Worm (Caenorhabditis elegans) whole organism, L3 larva: ENCODE data around the gene cld-1.

ENCODE experiments used
- ZK546.5 ChIP-seq: sonication (generic microtip); optimal IDR thresholded peaks from 2 replicates; lab custom pipeline; 2017; ENCODE audit warnings: missing biosample characterization, missing genetic modification characterization
- aly-2 ChIP-seq: fragments of 150-350 bp; optimal IDR thresholded peaks from 2 replicates; lab custom pipeline; 2014; ENCODE audit warnings: missing biosample characterization, missing genetic modification characterization
- ama-1 ChIP-seq: fragments of 150-350 bp; optimal IDR thresholded peaks from 2 replicates; lab custom pipeline; 2018
- ceh-16 ChIP-seq: sonication (generic microtip); optimal IDR thresholded peaks from 2 replicates; lab custom pipeline; 2017; ENCODE audit warnings: missing biosample characterization, missing genetic modification characterization
- ceh-82 ChIP-seq: fragments of 150-350 bp; optimal IDR thresholded peaks from 2 replicates; lab custom pipeline; 2014; ENCODE audit warnings: missing biosample characterization, missing genetic modification characterization
- daf-12 ChIP-seq: fragments of 150-350 bp; optimal IDR thresholded peaks from 2 replicates; lab custom pipeline; 2014; ENCODE audit warnings: missing biosample characterization, missing genetic modification reagents, missing genetic modification characterization
- egl-27 ChIP-seq: sonication (generic microtip); optimal IDR thresholded peaks from 4 replicates; lab custom pipeline; 2017; ENCODE audit warnings: missing biosample characterization, missing genetic modification reagents, missing genetic modification characterization
- egl-5 ChIP-seq: fragments of 150-350 bp; optimal IDR thresholded peaks from 2 replicates; lab custom pipeline; 2017; ENCODE audit warnings: missing biosample characterization, missing genetic modification reagents, missing genetic modification characterization, inconsistent platforms
- elt-2 ChIP-seq: sonication (generic microtip); optimal IDR thresholded peaks from 2 replicates; lab custom pipeline; 2016; ENCODE audit warnings: missing genetic modification reagents, mild to moderate bottlenecking, missing genetic modification characterization, missing compliant biosample characterization
- elt-3 ChIP-seq, 3 experiments: fragments of 150-350 bp in 1 of 3; sonication (generic microtip) in 2 of 3; optimal IDR thresholded peaks; 2 replicates in 2 of 3; 4 replicates in 1 of 3; lab custom pipeline; 2014 to 2017; ENCODE audit warnings: missing biosample characterization in 3 of 3, missing genetic modification characterization in 3 of 3
- eor-1 ChIP-seq, 2 experiments: fragments of 150-350 bp; optimal IDR thresholded peaks; 2 replicates each; lab custom pipeline; 2014 to 2018; ENCODE audit warnings: missing biosample characterization in 2 of 2, missing genetic modification characterization in 2 of 2
- fkh-10 ChIP-seq: sonication (generic microtip); optimal IDR thresholded peaks from 2 replicates; lab custom pipeline; 2017; ENCODE audit warnings: missing biosample characterization, missing genetic modification reagents, missing genetic modification characterization
- fkh-2 ChIP-seq: fragments of 150-350 bp; optimal IDR thresholded peaks from 2 replicates; lab custom pipeline; 2014; ENCODE audit warnings: missing biosample characterization, missing genetic modification reagents, missing genetic modification characterization
- hmg-11 ChIP-seq: sonication (generic microtip); optimal IDR thresholded peaks from 2 replicates; lab custom pipeline; 2016; ENCODE audit warnings: missing genetic modification characterization, missing compliant biosample characterization
- jun-1 ChIP-seq: fragments of 150-350 bp; optimal IDR thresholded peaks from 2 replicates; lab custom pipeline; 2014; ENCODE audit warnings: missing biosample characterization, missing genetic modification reagents, missing genetic modification characterization
- lin-39 ChIP-seq: fragments of 150-350 bp; optimal IDR thresholded peaks from 2 replicates; lab custom pipeline; 2018; ENCODE audit warnings: missing biosample characterization, missing genetic modification reagents, missing genetic modification characterization
- lsy-12 ChIP-seq: sonication (generic microtip); optimal IDR thresholded peaks from 2 replicates; lab custom pipeline; 2016; ENCODE audit warnings: mild to moderate bottlenecking, missing genetic modification characterization, missing compliant biosample characterization
- mdl-1 ChIP-seq: fragments of 150-350 bp; optimal IDR thresholded peaks from 2 replicates; lab custom pipeline; 2014; ENCODE audit warnings: missing biosample characterization, missing genetic modification characterization
- nfya-1 ChIP-seq: sonication (generic microtip); optimal IDR thresholded peaks from 2 replicates; lab custom pipeline; 2017; ENCODE audit warnings: missing genetic modification characterization, mild to moderate bottlenecking, missing compliant biosample characterization, antibody characterized with exemption, moderate library complexity; ENCODE audit not compliant: insufficient read depth
- nhr-11 ChIP-seq: fragments of 150-350 bp; optimal IDR thresholded peaks from 2 replicates; lab custom pipeline; 2014; ENCODE audit warnings: missing biosample characterization, missing genetic modification characterization
- nhr-12 ChIP-seq: fragments of 150-350 bp; optimal IDR thresholded peaks from 2 replicates; lab custom pipeline; 2014; ENCODE audit warnings: missing biosample characterization, missing genetic modification characterization
- nhr-237 ChIP-seq: fragments of 150-350 bp; optimal IDR thresholded peaks from 2 replicates; lab custom pipeline; 2014; ENCODE audit warnings: missing biosample characterization, missing genetic modification characterization
- nhr-25 ChIP-seq: sonication (generic microtip); optimal IDR thresholded peaks from 2 replicates; lab custom pipeline; 2017; ENCODE audit warnings: missing biosample characterization, missing genetic modification characterization
- nhr-43 ChIP-seq: sonication (generic microtip); optimal IDR thresholded peaks from 2 replicates; lab custom pipeline; 2016; ENCODE audit warnings: mild to moderate bottlenecking, missing genetic modification characterization, missing compliant biosample characterization; ENCODE audit not compliant: poor library complexity, severe bottlenecking
- nhr-67 ChIP-seq: fragments of 150-350 bp; optimal IDR thresholded peaks from 2 replicates; lab custom pipeline; 2014; ENCODE audit warnings: missing biosample characterization, missing genetic modification characterization
- nhr-77 ChIP-seq: fragments of 150-350 bp; optimal IDR thresholded peaks from 2 replicates; lab custom pipeline; 2014; ENCODE audit warnings: missing biosample characterization, missing genetic modification characterization
- pqm-1 ChIP-seq: fragments of 150-350 bp; optimal IDR thresholded peaks from 2 replicates; lab custom pipeline; 2017; ENCODE audit warnings: missing biosample characterization, missing genetic modification characterization, inconsistent platforms
- skn-1 ChIP-seq: fragments of 150-350 bp; optimal IDR thresholded peaks from 2 replicates; lab custom pipeline; 2014; ENCODE audit warnings: missing biosample characterization, missing genetic modification characterization
- zag-1 ChIP-seq: fragments of 150-350 bp; optimal IDR thresholded peaks from 2 replicates; lab custom pipeline; 2014; ENCODE audit warnings: missing biosample characterization, missing genetic modification characterization
- ztf-11 ChIP-seq: fragments of 150-350 bp; optimal IDR thresholded peaks from 2 replicates; lab custom pipeline; 2014; ENCODE audit warnings: missing biosample characterization, missing genetic modification characterization
- ztf-4 ChIP-seq: fragments of 150-350 bp; optimal IDR thresholded peaks from 2 replicates; lab custom pipeline; 2014; ENCODE audit warnings: missing biosample characterization, missing genetic modification characterization

cld-1 gene

ce11 chrIV:12915479-12915878 lies 20.6 kb downstream of the cld-1 start, which contains the start of gene srz-15:
Gene srz-15, plus strand, starts transcription at chrIV:12915779.
- TF ChIP-seq ZK546.5 (tag; lab: Kevin White, UChicago) (no peak), lin-39 (tag; lab: Kevin White, UChicago) (no peak), zag-1 (no peak), nhr-43 (no peak), mdl-1 (tag; lab: Kevin White, UChicago) (no peak), egl-5 (tag; lab: Kevin White, UChicago) (no peak), lsy-12 (tag; lab: Kevin White, UChicago) (no peak), skn-1 (tag; lab: Kevin White, UChicago) (no peak), eor-1 (tag; optimal IDR thresholded peaks at IDR 0.05; lab: Kevin White, UChicago) (no peak), ceh-16 (tag; lab: Kevin White, UChicago) (no peak), nhr-67 (no peak), elt-2 (tag; lab: Kevin White, UChicago) (no peak), pqm-1 (tag; lab: Kevin White, UChicago) (no peak), ceh-82 (tag; lab: Kevin White, UChicago) (no peak), hmg-11 (tag; lab: Kevin White, UChicago) (no peak), jun-1 (no peak), nhr-237 (tag; lab: Kevin White, UChicago) (no peak), nhr-12 (tag; lab: Kevin White, UChicago) (no peak), nhr-77 (no peak), fkh-10 (GFP tag; lab: Kevin White, UChicago) (no peak)

ce11 chrIV:12914532-12915019 lies 21.5 kb downstream of the cld-1 start, which contains the start of gene irg-6:
Gene irg-6, minus strand, starts transcription at chrIV:12914969.
- TF ChIP-seq daf-12 (tag; lab: Kevin White, UChicago) (no peak), jun-1 (no peak), zag-1 (no peak), elt-3 (tag; optimal IDR thresholded peaks at IDR 0.05; lab: Kevin White, UChicago) (no peak), nhr-25 (no peak), egl-27 (tag; lab: Kevin White, UChicago) (no peak), eor-1 (tag; optimal IDR thresholded peaks at IDR 0.05; lab: Kevin White, UChicago) (no peak), elt-2 (tag; lab: Kevin White, UChicago) (no peak), ama-1 (lab: Kevin White, UChicago) (no peak), lsy-12 (tag; lab: Kevin White, UChicago) (no peak)

- TF ChIP-seq pqm-1 (tag; lab: Kevin White, UChicago), result peak; percentile 51
- TF ChIP-seq lsy-12 (tag; lab: Kevin White, UChicago), result no peak
- TF ChIP-seq nhr-11 (tag; lab: Kevin White, UChicago), result no peak
- TF ChIP-seq elt-2 (tag; lab: Kevin White, UChicago), result peak; percentile 72
- no peak for TF ChIP-seq ceh-82 (tag; lab: Kevin White, UChicago)
- no peak for TF ChIP-seq zag-1
- no peak for TF ChIP-seq aly-2 (tag; lab: Kevin White, UChicago)
- no peak for TF ChIP-seq eor-1 (tag; optimal IDR thresholded peaks at IDR 0.05; lab: Kevin White, UChicago)
Measured at ce11 chrIV:12911990-12912389, 24.1 kb downstream of the cld-1 start, which contains the start of gene K08D8.5. Gene K08D8.5, minus strand, starts transcription at chrIV:12912129.

ce11 chrIV:12909871-12910270 lies 26.2 kb downstream of the cld-1 start, which contains the start of gene K08D8.4:
Gene K08D8.4, minus strand, starts transcription at chrIV:12909998.
- TF ChIP-seq pqm-1 (tag; lab: Kevin White, UChicago), result peak; percentile 73
- TF ChIP-seq egl-27 (tag; lab: Kevin White, UChicago), result no peak
- peak; percentile 78 for TF ChIP-seq elt-2 (tag; lab: Kevin White, UChicago)
- no peak for TF ChIP-seq aly-2 (tag; lab: Kevin White, UChicago)

ce11 chrIV:12906529-12906928 lies 29.5 kb downstream of the cld-1 start, which contains the start of gene K08D8.3:
Gene K08D8.3, minus strand, starts transcription at chrIV:12906659.
- peak; percentile 82 for TF ChIP-seq pqm-1 (tag; lab: Kevin White, UChicago)
- peak; percentile 69 for TF ChIP-seq skn-1 (tag; lab: Kevin White, UChicago)
- TF ChIP-seq ztf-11 (tag; lab: Kevin White, UChicago), result no peak
- peak; percentile 80 for TF ChIP-seq elt-2 (tag; lab: Kevin White, UChicago)
- no peak for TF ChIP-seq nfya-1 (tag; lab: Kevin White, UChicago)
- no peak for TF ChIP-seq ztf-4 (tag; lab: Kevin White, UChicago)

ce11 chrIV:12903687-12904086 lies 32.4 kb downstream of the cld-1 start:
- peak; percentile 64 for TF ChIP-seq elt-2 (tag; lab: Kevin White, UChicago)
- TF ChIP-seq fkh-2 (tag; lab: Kevin White, UChicago), result no peak
